Fruit fly (Drosophila melanogaster) whole organism: ENCODE data around the gene CG33489.
"Not testable (repeated sequence)": the region's sequence is repeated elsewhere in the genome, so short reads cannot be mapped to it uniquely, and the experiment has no call there.

Experiments used
- CG8478 ChIP-seq: fragments of >200 bp; optimal IDR thresholded peaks from 2 replicates; lab custom pipeline; 2018; ENCODE audit warnings: inconsistent platforms
- Dll ChIP-seq: fragments of >200 bp; optimal IDR thresholded peaks from 2 replicates; lab custom pipeline; 2017
- EcR ChIP-seq, 2 experiments: fragments of >200 bp; optimal IDR thresholded peaks; 2 replicates each; lab custom pipeline; 2017; ENCODE audit warnings: missing biosample characterization in 2 of 2, missing genetic modification characterization in 2 of 2, missing genetic modification reagents in 2 of 2
- pan ChIP-seq: fragments of >200 bp; optimal IDR thresholded peaks from 2 replicates; lab custom pipeline; 2017
- psq ChIP-seq: fragments of >200 bp; optimal IDR thresholded peaks from 2 replicates; lab custom pipeline; 2017
- usp ChIP-seq: fragments of >200 bp; optimal IDR thresholded peaks from 2 replicates; lab custom pipeline; 2017; ENCODE audit warnings: missing biosample characterization, missing genetic modification characterization, mixed read lengths

DNA sequence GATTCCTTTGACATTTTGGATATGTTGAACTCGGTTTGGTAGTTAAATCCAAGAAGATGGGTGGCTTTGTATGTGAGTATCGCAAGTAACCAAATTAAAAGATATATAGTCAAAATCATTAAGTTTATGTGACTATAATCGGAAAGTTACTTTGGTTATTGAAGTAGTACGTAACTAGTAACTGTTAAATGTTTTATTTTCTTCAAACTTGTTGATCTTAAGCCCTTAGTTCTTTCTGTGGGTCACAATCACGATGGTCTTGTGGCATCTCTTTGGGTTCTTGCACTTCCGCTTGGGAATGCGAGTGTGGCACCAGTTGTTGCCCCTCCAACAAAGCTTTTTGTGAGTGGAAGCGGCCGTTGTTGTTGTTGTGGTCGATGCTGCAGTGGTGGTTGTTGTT is at the start of gene CG33489:
- TF ChIP-seq psq; usp; CG8478; pan (lab: Kevin White, UChicago); Dll (lab: Kevin White, UChicago); EcR (GFP tag; optimal IDR thresholded peaks at IDR 0.05; lab: Kevin White, UChicago): not testable (repeated sequence)
